Fruit fly (Drosophila melanogaster) whole organism, pupa: ENCODE data around the gene Adgf-C.

Experiments used
- CG4496 ChIP-seq: fragments of 200-800 bp; sonication (Bioruptor generic); IDR thresholded peaks from 3 replicates; pipeline ENCODE4 v1.3.6; 2022; ENCODE audit warnings: missing biosample characterization, missing genetic modification characterization
- CG8301 ChIP-seq: fragments of 200-800 bp; sonication (Bioruptor generic); optimal IDR thresholded peaks from 2 replicates; lab custom pipeline; 2018; ENCODE audit warnings: missing biosample characterization, mild to moderate bottlenecking, missing genetic modification characterization
- Ets98B ChIP-seq: fragments of 200-800 bp; sonication (Bioruptor generic); IDR thresholded peaks from 2 replicates; pipeline ENCODE4 v1.3.6; 2022; ENCODE audit warnings: missing biosample characterization, missing genetic modification characterization
- Pif1B ChIP-seq: fragments of 200-800 bp; sonication (Bioruptor generic); optimal IDR thresholded peaks from 3 replicates; lab custom pipeline; 2016; ENCODE audit warnings: missing biosample characterization, missing genetic modification characterization

dm6 chr3R:13684569-13685402 is 21.8 kb upstream of the Adgf-C start:
- peak; percentile 21 for TF ChIP-seq Pif1B (GFP tag; lab: Kevin White, UChicago)
- no peak for TF ChIP-seq Ets98B (GFP tag; lab: Robert Waterston, UW)
- no peak for TF ChIP-seq CG4496 (GFP tag; lab: Robert Waterston, UW)
- TF ChIP-seq CG8301 (tag; lab: Kevin White, UChicago), result no peak
